Worm (Caenorhabditis elegans): ENCODE data around the gene cal-2.

Gene cal-2

DNA sequence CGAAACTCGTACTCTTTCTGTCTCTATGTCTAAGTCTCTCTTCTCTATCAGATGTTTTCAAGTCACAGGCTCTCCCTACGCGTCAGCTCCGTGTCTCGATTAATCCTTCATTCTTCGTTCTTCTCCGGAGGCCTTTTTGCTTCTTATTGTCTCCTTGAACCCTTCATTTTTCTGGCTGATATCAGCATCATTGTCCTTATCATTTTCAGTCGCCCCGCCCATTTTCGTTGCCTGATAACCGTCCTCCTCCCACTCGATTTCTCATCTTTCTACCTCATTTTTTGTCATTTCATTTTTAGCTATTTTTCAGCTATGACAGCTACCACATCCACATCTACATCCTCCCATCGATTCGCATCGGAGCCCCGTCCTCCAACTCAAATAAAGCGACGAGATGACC lies 38.4 kb upstream of the cal-2 start, which contains the start of gene B0457.6:
TSS of gene B0457.6 (plus strand) at position 284 of the 400 bp plus-strand sequence.
- TF ChIP-seq hrde-1 (tag; optimal IDR thresholded peaks at IDR 0.05; ENCODE audit: borderline replicate concordance) (no peak), snpc-3.4 (tag; optimal IDR thresholded peaks at IDR 0.05) (no peak), nhr-80 (tag; optimal IDR thresholded peaks at IDR 0.05) (peak; percentile 67)

DNA sequence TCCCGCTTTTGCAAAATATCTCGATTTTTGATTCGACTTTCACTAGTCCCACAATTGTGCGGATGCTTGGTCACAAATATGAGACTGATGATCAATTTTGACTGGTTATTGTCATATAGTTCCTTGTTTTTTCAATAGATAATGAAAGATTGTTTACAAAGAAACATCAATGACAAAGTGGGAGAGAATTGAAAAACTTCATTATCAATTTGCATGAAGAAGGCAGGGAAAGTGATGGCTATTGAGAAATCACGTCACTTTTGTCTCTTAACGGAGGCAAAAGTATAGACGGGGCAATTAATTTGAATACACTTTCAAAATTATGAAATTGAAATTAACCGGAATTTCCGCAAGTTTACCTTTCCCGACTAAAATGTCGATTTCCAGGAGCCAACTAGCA lies 37.3 kb upstream of the cal-2 start:
- TF ChIP-seq nhr-80 (tag; optimal IDR thresholded peaks at IDR 0.05), result peak; percentile 47
- no peak for TF ChIP-seq ztf-18 (tag; optimal IDR thresholded peaks at IDR 0.05)

DNA sequence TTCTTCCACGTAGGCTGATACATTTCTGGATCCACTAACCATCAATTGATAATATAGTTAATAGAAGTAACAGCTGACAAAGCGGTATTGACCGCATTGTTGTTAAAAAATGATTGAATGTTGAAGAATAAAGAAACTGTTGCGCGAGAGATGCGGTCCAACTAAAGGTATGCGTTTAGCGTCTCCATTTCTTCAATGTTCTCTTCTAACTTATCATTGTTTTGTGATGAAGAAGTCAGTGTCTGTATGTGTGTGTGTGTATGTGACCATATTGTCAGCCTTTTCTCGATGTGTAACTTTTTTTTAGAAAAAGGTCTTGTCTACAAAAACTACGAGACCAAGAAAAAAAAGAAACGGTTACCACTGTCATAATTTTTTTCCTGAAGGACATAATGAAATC lies 34.1 kb upstream of the cal-2 start, which contains the start of gene B0457.2:
TSS of gene B0457.2 (minus strand) at position 101 of the 400 bp plus-strand sequence.
- TF ChIP-seq sdz-38 (tag; optimal IDR thresholded peaks at IDR 0.05) (no peak), Y53G8AR.9 (GFP tag; conservative IDR thresholded peaks at IDR 0.05) (no peak), ceh-58 (GFP tag; IDR thresholded peaks at IDR 0.05) (no peak), aptf-3 (GFP tag; IDR thresholded peaks at IDR 0.05) (no peak), repo-1 (tag; optimal IDR thresholded peaks at IDR 0.05) (no peak)

DNA sequence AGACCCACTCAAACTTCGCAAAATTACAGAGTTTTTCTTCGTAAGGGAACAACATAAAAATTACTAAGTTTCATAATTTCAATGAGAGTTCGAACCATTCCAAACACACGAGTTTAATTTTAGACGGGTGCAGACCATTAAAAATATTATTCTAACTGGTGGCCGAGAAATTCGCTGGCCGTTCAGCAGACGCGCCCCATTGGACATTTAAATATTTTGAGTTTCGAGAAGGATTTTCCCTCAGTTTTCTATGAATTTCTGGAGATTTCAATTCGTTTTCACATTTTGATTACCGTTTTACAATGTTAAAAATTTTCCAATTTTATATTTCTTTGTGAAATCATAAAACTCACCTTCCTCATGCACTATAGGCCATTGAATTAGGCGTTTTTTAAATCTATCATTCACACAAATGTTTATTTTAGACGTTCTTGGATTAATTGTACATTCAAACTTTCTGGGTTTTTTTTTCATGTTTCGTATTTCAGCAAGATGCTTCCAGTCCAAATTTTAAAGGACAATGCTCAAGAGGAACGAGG lies 33.2 kb upstream of the cal-2 start, which contains the start of gene cct-2:
TSS of gene cct-2 (plus strand) at position 489 of the 539 bp plus-strand sequence.
- TF ChIP-seq ztf-22 (GFP tag; optimal IDR thresholded peaks at IDR 0.05), result no peak
- no peak for TF ChIP-seq fkh-3 (tag; optimal IDR thresholded peaks at IDR 0.05)
- TF ChIP-seq F39B2.1 (GFP tag; IDR thresholded peaks at IDR 0.05), result no peak
- TF ChIP-seq snpc-3.4 (tag; optimal IDR thresholded peaks at IDR 0.05), result peak; percentile 19
- no peak for TF ChIP-seq lir-1 (GFP tag; conservative IDR thresholded peaks at IDR 0.05)
- TF ChIP-seq Y95B8A.8 (GFP tag; IDR thresholded peaks at IDR 0.05), result no peak
- peak; percentile 2 for TF ChIP-seq lin-54 (GFP tag; optimal IDR thresholded peaks at IDR 0.05)
- no peak for TF ChIP-seq nfyb-1 (GFP tag; IDR thresholded peaks at IDR 0.05)
- no peak for TF ChIP-seq rpc-1 (optimal IDR thresholded peaks at IDR 0.05)
- TF ChIP-seq rpc-1 (tag; optimal IDR thresholded peaks at IDR 0.05), result no peak
- peak; percentile 12 for TF ChIP-seq nhr-80 (tag; optimal IDR thresholded peaks at IDR 0.05)
- no peak for TF ChIP-seq unc-130 (GFP tag; optimal IDR thresholded peaks at IDR 0.05)
- TF ChIP-seq madf-8 (GFP tag; conservative IDR thresholded peaks at IDR 0.05), result 0 out of 2 replicates have a peak, but pooled peaks have one; percentile 17
- TF ChIP-seq K12H6.12 (tag; optimal IDR thresholded peaks at IDR 0.05), result no peak
- TF ChIP-seq lsl-1 (GFP tag; optimal IDR thresholded peaks at IDR 0.05), result peak; percentile 1
- TF ChIP-seq ztf-6 (GFP tag; IDR thresholded peaks at IDR 0.05), result no peak
- peak; percentile 59 for TF ChIP-seq ZK185.1 (tag; optimal IDR thresholded peaks at IDR 0.05; ENCODE audit: poor library complexity, severe bottlenecking)
- TF ChIP-seq him-1 (tag; optimal IDR thresholded peaks at IDR 0.05), result peak; percentile 1
- no peak for TF ChIP-seq ztf-3 (GFP tag; optimal IDR thresholded peaks at IDR 0.05)
- no peak for TF ChIP-seq ztf-25 (GFP tag; IDR thresholded peaks at IDR 0.05)
- peak; percentile 39 for TF ChIP-seq attf-5 (GFP tag; optimal IDR thresholded peaks at IDR 0.05)
- peak; percentile 69 for TF ChIP-seq mcd-1 (GFP tag; IDR thresholded peaks at IDR 0.05)
- peak; percentile 7 for TF ChIP-seq F49E8.2 (tag; optimal IDR thresholded peaks at IDR 0.05; ENCODE audit: insufficient read depth)
- TF ChIP-seq ztf-28 (GFP tag; IDR thresholded peaks at IDR 0.05), result no peak
- TF ChIP-seq lag-1 (GFP tag; IDR thresholded peaks at IDR 0.05), result no peak
- TF ChIP-seq pbrm-1 (GFP tag; IDR thresholded peaks at IDR 0.05), result no peak
- no peak for TF ChIP-seq F57A8.1 (GFP tag; optimal IDR thresholded peaks at IDR 0.05)
- TF ChIP-seq madf-6 (GFP tag; IDR thresholded peaks at IDR 0.05), result peak; percentile 32; the same call in 1 of the 2 replicates
- no peak for TF ChIP-seq snpc-4 (GFP tag; optimal IDR thresholded peaks at IDR 0.05)
- peak in 1 of 4 experiments; percentile 59 for TF ChIP-seq snpc-4 (tag; optimal IDR thresholded peaks at IDR 0.05)
- TF ChIP-seq hsf-1 (GFP tag; IDR thresholded peaks at IDR 0.05), result peak; percentile 69; the same call in 1 of the 2 replicates
- TF ChIP-seq hmg-1.2 (GFP tag; IDR thresholded peaks at IDR 0.05), result peak; percentile 14; the same call in 1 of the 2 replicates

Data from whole organism, young adult.